Fruit fly (Drosophila melanogaster): ENCODE results near the gene CG17267.

The CG17267 gene

dm6 chr3R:20783714-20784435 lies 45.0 kb upstream of the CG17267 start (continued):
- TF ChIP-seq Ets96B (tag; optimal IDR thresholded peaks at IDR 0.05) (peak; percentile 62), CG6808 (GFP tag; optimal IDR thresholded peaks at IDR 0.05) (peak; percentile 67), CG6854 (GFP tag; optimal IDR thresholded peaks at IDR 0.05) (no peak), Hr39 (GFP tag; optimal IDR thresholded peaks at IDR 0.05) (peak; percentile 24), Smox (GFP tag; optimal IDR thresholded peaks at IDR 0.05) (peak; percentile 55), CG8119 (GFP tag; IDR thresholded peaks at IDR 0.05) (peak; percentile 48; the same call in 2 of the 3 replicates), CG11902 (GFP tag; optimal IDR thresholded peaks at IDR 0.05) (no peak), Blimp-1 (GFP tag; optimal IDR thresholded peaks at IDR 0.05) (no peak), Eip75B (GFP tag; optimal IDR thresholded peaks at IDR 0.05) (peak; percentile 71), Gug (GFP tag; IDR thresholded peaks at IDR 0.05) (no peak), CG15336 (GFP tag; IDR thresholded peaks at IDR 0.05) (peak; percentile 33; the same call in 1 of the 2 replicates), fd85E (GFP tag; optimal IDR thresholded peaks at IDR 0.05) (no peak), Hr4 (GFP tag; optimal IDR thresholded peaks at IDR 0.05) (peak; percentile 74), CG16779 (tag; optimal IDR thresholded peaks at IDR 0.05) (peak; percentile 38), Hr38 (GFP tag; optimal IDR thresholded peaks at IDR 0.05) (no peak), CG4318 (GFP tag; optimal IDR thresholded peaks at IDR 0.05) (peak; percentile 44), CG1621 (tag; optimal IDR thresholded peaks at IDR 0.05) (no peak), acj6 (GFP tag; optimal IDR thresholded peaks at IDR 0.05) (peak; percentile 57), salr (GFP tag; optimal IDR thresholded peaks at IDR 0.05) (peak in 1 of 2 experiments; percentile 42), fd59A (GFP tag; optimal IDR thresholded peaks at IDR 0.05) (peak; percentile 29), CG32006 (GFP tag; optimal IDR thresholded peaks at IDR 0.05) (peak; percentile 68), cyc (GFP tag; optimal IDR thresholded peaks at IDR 0.05) (peak; percentile 24), CG11762 (GFP tag; optimal IDR thresholded peaks at IDR 0.05; ENCODE audit: insufficient read depth) (no peak), CG3919 (GFP tag; optimal IDR thresholded peaks at IDR 0.05) (peak; percentile 55)

- TF ChIP-seq dac (GFP tag; optimal IDR thresholded peaks at IDR 0.05) (no peak), fd59A (GFP tag; optimal IDR thresholded peaks at IDR 0.05) (no peak), esn (GFP tag; optimal IDR thresholded peaks at IDR 0.05) (no peak), acj6 (GFP tag; optimal IDR thresholded peaks at IDR 0.05) (no peak), ss (GFP tag; optimal IDR thresholded peaks at IDR 0.05) (peak; percentile 33 to 78), Lpt (GFP tag; optimal IDR thresholded peaks at IDR 0.05) (no peak), CG7368 (GFP tag; optimal IDR thresholded peaks at IDR 0.05) (no peak), Ets96B (tag; optimal IDR thresholded peaks at IDR 0.05) (peak; percentile 21), Gug (GFP tag; IDR thresholded peaks at IDR 0.05) (peak; percentile 45; the same call in 1 of the 2 replicates), Ets21C (GFP tag; optimal IDR thresholded peaks at IDR 0.05) (no peak), CG11762 (GFP tag; optimal IDR thresholded peaks at IDR 0.05; ENCODE audit: insufficient read depth) (no peak), CG6854 (GFP tag; optimal IDR thresholded peaks at IDR 0.05) (peak; percentile 83), cyc (GFP tag; optimal IDR thresholded peaks at IDR 0.05) (no peak), Sox15 (GFP tag; optimal IDR thresholded peaks at IDR 0.05) (no peak), CG31627 (GFP tag; optimal IDR thresholded peaks at IDR 0.05) (no peak), fd85E (GFP tag; optimal IDR thresholded peaks at IDR 0.05) (peak; percentile 93), Smox (GFP tag; optimal IDR thresholded peaks at IDR 0.05) (no peak), OdsH (GFP tag; optimal IDR thresholded peaks at IDR 0.05) (no peak), fkh (GFP tag; optimal IDR thresholded peaks at IDR 0.05) (no peak), vri (GFP tag; optimal IDR thresholded peaks at IDR 0.05) (peak; percentile 53), CG10669 (GFP tag; optimal IDR thresholded peaks at IDR 0.05) (no peak), CG1621 (tag; optimal IDR thresholded peaks at IDR 0.05) (no peak), salr (GFP tag; optimal IDR thresholded peaks at IDR 0.05) (no peak), CG3919 (GFP tag; optimal IDR thresholded peaks at IDR 0.05) (no peak), CG10631 (GFP tag; optimal IDR thresholded peaks at IDR 0.05) (no peak), CG8319 (GFP tag; optimal IDR thresholded peaks at IDR 0.05) (no peak), Eip75B (GFP tag; optimal IDR thresholded peaks at IDR 0.05) (peak; percentile 37), CG11902 (GFP tag; optimal IDR thresholded peaks at IDR 0.05) (no peak), CG15336 (GFP tag; IDR thresholded peaks at IDR 0.05) (peak; percentile 82), svp (GFP tag) (peak; percentile 86), CG6276 (GFP tag; optimal IDR thresholded peaks at IDR 0.05) (no peak), Hr38 (GFP tag; optimal IDR thresholded peaks at IDR 0.05) (no peak), spab (GFP tag; optimal IDR thresholded peaks at IDR 0.05) (no peak), CG6163 (GFP tag; IDR thresholded peaks at IDR 0.05) (peak; percentile 87), CG9139 (GFP tag; optimal IDR thresholded peaks at IDR 0.05) (peak; percentile 29), CG8632 (GFP tag; optimal IDR thresholded peaks at IDR 0.05) (no peak), Eip93F (GFP tag; optimal IDR thresholded peaks at IDR 0.05) (peak; percentile 84), net (GFP tag; optimal IDR thresholded peaks at IDR 0.05) (no peak)
Measured at dm6 chr3R:20782655-20783105, 43.8 kb upstream of the CG17267 start.

Data from whole organism, prepupa.